Fruit fly (Drosophila melanogaster): Measurements from ENCODE around the gene CG45067.

The CG45067 gene

DNA sequence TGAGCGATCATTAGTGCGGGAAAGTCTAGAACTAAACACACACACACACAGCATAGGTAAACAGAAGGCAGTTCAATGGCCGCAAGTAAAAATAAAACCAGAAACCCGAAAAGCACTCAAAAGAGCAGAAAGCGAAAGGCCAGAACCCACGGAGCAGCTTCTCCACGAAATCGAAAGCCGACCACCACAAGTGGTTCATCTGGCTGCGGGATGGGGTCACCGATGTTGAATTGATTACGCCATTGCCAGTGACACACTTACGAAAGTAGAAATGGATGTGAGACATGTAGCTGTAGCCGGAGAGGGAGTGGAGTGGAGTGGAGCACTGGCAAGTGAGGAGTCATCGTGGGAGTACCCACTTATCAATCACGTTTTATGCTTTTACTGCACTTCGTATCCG, 27.1 kb upstream of the CG45067 start (continued):
- TF ChIP-seq gro (GFP tag; optimal IDR thresholded peaks at IDR 0.05) (no peak), Hmr (GFP tag; optimal IDR thresholded peaks at IDR 0.05) (no peak), amos (GFP tag; IDR thresholded peaks at IDR 0.05; ENCODE audit: partially characterized antibody) (no peak), CG8944 (GFP tag; optimal IDR thresholded peaks at IDR 0.05) (no peak), knrl (GFP tag; IDR thresholded peaks at IDR 0.05; ENCODE audit: partially characterized antibody) (no peak), CG8924 (tag; optimal IDR thresholded peaks at IDR 0.05) (no peak), twi (tag; optimal IDR thresholded peaks at IDR 0.05) (peak; percentile 33), cad (GFP tag; optimal IDR thresholded peaks at IDR 0.05) (no peak), CG7928 (GFP tag; optimal IDR thresholded peaks at IDR 0.05) (no peak), CG7987 (GFP tag; optimal IDR thresholded peaks at IDR 0.05) (no peak), CG16779 (GFP tag; IDR thresholded peaks at IDR 0.05) (no peak), CG16863 (GFP tag; optimal IDR thresholded peaks at IDR 0.05) (no peak), crol (GFP tag; IDR thresholded peaks at IDR 0.05) (peak; percentile 53; the same call in 1 of the 2 replicates), CG13123 (GFP tag; optimal IDR thresholded peaks at IDR 0.05) (no peak), scrt (GFP tag; optimal IDR thresholded peaks at IDR 0.05) (no peak), insv (GFP tag; optimal IDR thresholded peaks at IDR 0.05) (no peak), Gsc (GFP tag; IDR thresholded peaks at IDR 0.05) (no peak), stwl (tag; optimal IDR thresholded peaks at IDR 0.05) (no peak), ftz-f1 (GFP tag; optimal IDR thresholded peaks at IDR 0.05) (no peak), zf30C (GFP tag; optimal IDR thresholded peaks at IDR 0.05) (no peak), fd102C (GFP tag; optimal IDR thresholded peaks at IDR 0.05) (no peak), Kr (GFP tag; optimal IDR thresholded peaks at IDR 0.05) (no peak), ap (GFP tag; IDR thresholded peaks at IDR 0.05) (no peak), usp (GFP tag; optimal IDR thresholded peaks at IDR 0.05) (no peak), gsb (GFP tag; IDR thresholded peaks at IDR 0.05) (no peak), Vsx1 (GFP tag; optimal IDR thresholded peaks at IDR 0.05) (no peak), CG17612 (GFP tag; IDR thresholded peaks at IDR 0.05) (no peak), Side (GFP tag; optimal IDR thresholded peaks at IDR 0.05) (no peak), maf-S (GFP tag; optimal IDR thresholded peaks at IDR 0.05) (no peak), CG15479 (GFP tag; optimal IDR thresholded peaks at IDR 0.05) (no peak), dimm (GFP tag; IDR thresholded peaks at IDR 0.05) (no peak), dysf (GFP tag; IDR thresholded peaks at IDR 0.05) (no peak), aop (GFP tag; IDR thresholded peaks at IDR 0.05) (no peak), Hr78 (GFP tag; optimal IDR thresholded peaks at IDR 0.05) (peak in 1 of 2 experiments; percentile 88), CG13287 (GFP tag; IDR thresholded peaks at IDR 0.05; ENCODE audit: partially characterized antibody) (no peak), Adf1 (GFP tag; IDR thresholded peaks at IDR 0.05) (no peak), Blimp-1 (GFP tag; optimal IDR thresholded peaks at IDR 0.05) (peak; percentile 100), vvl (GFP tag; IDR thresholded peaks at IDR 0.05) (no peak), CG12299 (tag; optimal IDR thresholded peaks at IDR 0.05) (no peak), Dref (GFP tag; IDR thresholded peaks at IDR 0.05) (no peak), CG11247 (GFP tag; IDR thresholded peaks at IDR 0.05) (0 out of 2 replicates have a peak, but pooled peaks have one; percentile 32), prd (optimal IDR thresholded peaks at IDR 0.05) (no peak), prd (GFP tag; IDR thresholded peaks at IDR 0.05) (no peak), Atf6 (GFP tag; IDR thresholded peaks at IDR 0.05) (no peak), bowl (GFP tag; IDR thresholded peaks at IDR 0.05) (no peak), nau (GFP tag; optimal IDR thresholded peaks at IDR 0.05) (no peak), CG4820 (GFP tag; optimal IDR thresholded peaks at IDR 0.05) (no peak), z (GFP tag; IDR thresholded peaks at IDR 0.05) (peak; percentile 76), Abd-B (GFP tag; optimal IDR thresholded peaks at IDR 0.05) (no peak), Lhr (GFP tag; optimal IDR thresholded peaks at IDR 0.05) (peak; percentile 7), TFAM (GFP tag; optimal IDR thresholded peaks at IDR 0.05) (no peak), Pdp1 (GFP tag; optimal IDR thresholded peaks at IDR 0.05) (peak in 1 of 2 experiments; percentile 73)

All from whole organism, embryonic.